Fruit fly (Drosophila melanogaster): ENCODE measurements around the gene APC7.
A peak's percentile ranks its signal among the peaks of the same experiment; 100 is the strongest.

APC7 gene

dm6 chrX:6571234-6571915 lies 25.5 kb upstream of the APC7 start (continued):
- TF ChIP-seq lmd (GFP tag; IDR thresholded peaks at IDR 0.05) (peak; percentile 87), Nf-YC (tag; optimal IDR thresholded peaks at IDR 0.05) (peak; percentile 80), emc (GFP tag; optimal IDR thresholded peaks at IDR 0.05) (no peak), CG8944 (GFP tag; optimal IDR thresholded peaks at IDR 0.05) (peak; percentile 13), CG17361 (GFP tag; IDR thresholded peaks at IDR 0.05) (peak; percentile 97), kni (GFP tag; optimal IDR thresholded peaks at IDR 0.05) (peak; percentile 70), NFAT (GFP tag; IDR thresholded peaks at IDR 0.05) (peak; percentile 18; the same call in 1 of the 2 replicates), Adf1 (GFP tag; IDR thresholded peaks at IDR 0.05) (peak; percentile 64), CG14860 (GFP tag; IDR thresholded peaks at IDR 0.05; ENCODE audit: partially characterized antibody) (no peak), hbn (GFP tag; IDR thresholded peaks at IDR 0.05; ENCODE audit: partially characterized antibody) (no peak), Doc2 (GFP tag; IDR thresholded peaks at IDR 0.05) (no peak), sr (GFP tag; IDR thresholded peaks at IDR 0.05) (no peak), CG14667 (GFP tag; IDR thresholded peaks at IDR 0.05) (peak; percentile 57), ERR (GFP tag; optimal IDR thresholded peaks at IDR 0.05) (no peak), CG4730 (GFP tag; IDR thresholded peaks at IDR 0.05) (peak; percentile 58), NC2α (GFP tag; optimal IDR thresholded peaks at IDR 0.05) (no peak), esg (GFP tag; conservative IDR thresholded peaks at IDR 0.05) (peak; percentile 82), ewg (GFP tag; optimal IDR thresholded peaks at IDR 0.05) (peak; percentile 81), dysf (GFP tag; IDR thresholded peaks at IDR 0.05) (peak; percentile 89), nmo (GFP tag; optimal IDR thresholded peaks at IDR 0.05) (peak; percentile 95), E2f2 (GFP tag; IDR thresholded peaks at IDR 0.05) (peak; percentile 65), Dfd (GFP tag; optimal IDR thresholded peaks at IDR 0.05) (no peak), CG12155 (GFP tag; optimal IDR thresholded peaks at IDR 0.05) (peak; percentile 62), CG18599 (GFP tag; optimal IDR thresholded peaks at IDR 0.05) (peak; percentile 85), exex (tag; optimal IDR thresholded peaks at IDR 0.05) (peak; percentile 28), Meics (GFP tag; optimal IDR thresholded peaks at IDR 0.05) (peak; percentile 80), CG14014 (GFP tag; IDR thresholded peaks at IDR 0.05) (peak; percentile 73), gem (tag; optimal IDR thresholded peaks at IDR 0.05) (peak; percentile 95), unpg (GFP tag; optimal IDR thresholded peaks at IDR 0.05) (peak; percentile 90), Usf (GFP tag; optimal IDR thresholded peaks at IDR 0.05) (peak; percentile 82), trem (tag; optimal IDR thresholded peaks at IDR 0.05) (peak; percentile 91), CG13894 (tag; optimal IDR thresholded peaks at IDR 0.05) (no peak), Dp (GFP tag; optimal IDR thresholded peaks at IDR 0.05) (no peak), CG31388 (GFP tag; optimal IDR thresholded peaks at IDR 0.05) (peak; percentile 61), CG17912 (GFP tag; optimal IDR thresholded peaks at IDR 0.05) (peak; percentile 51), br (optimal IDR thresholded peaks at IDR 0.05) (no peak), zfh2 (GFP tag; optimal IDR thresholded peaks at IDR 0.05) (no peak), CG16813 (GFP tag; IDR thresholded peaks at IDR 0.05; ENCODE audit: partially characterized antibody) (no peak), CTCF (GFP tag; optimal IDR thresholded peaks at IDR 0.05) (peak; percentile 40), Six4 (GFP tag; optimal IDR thresholded peaks at IDR 0.05) (peak; percentile 81), CG11723 (GFP tag; optimal IDR thresholded peaks at IDR 0.05) (peak; percentile 82), Taf1 (GFP tag; IDR thresholded peaks at IDR 0.05) (peak; percentile 35; the same call in 1 of the 2 replicates), CkIIα-i1 (GFP tag; IDR thresholded peaks at IDR 0.05) (no peak), sc (optimal IDR thresholded peaks at IDR 0.05) (no peak), sc (GFP tag; optimal IDR thresholded peaks at IDR 0.05) (peak; percentile 90), CG7271 (tag; optimal IDR thresholded peaks at IDR 0.05) (peak; percentile 58), CG14965 (GFP tag; optimal IDR thresholded peaks at IDR 0.05; ENCODE audit: borderline replicate concordance) (no peak), CG2712 (tag; optimal IDR thresholded peaks at IDR 0.05) (peak; percentile 96), Dip2 (GFP tag; IDR thresholded peaks at IDR 0.05) (no peak), Camta (GFP tag; optimal IDR thresholded peaks at IDR 0.05) (peak; percentile 34), NfI (GFP tag; optimal IDR thresholded peaks at IDR 0.05) (peak; percentile 85)

Measured in whole organism, embryonic.